Worm (Caenorhabditis elegans) whole organism, late embryonic: ENCODE data around the gene ZC190.7.

Experiments used
- ama-1 ChIP-seq: fragments of 150-350 bp; optimal IDR thresholded peaks from 2 replicates; lab custom pipeline; 2014
- ceh-19 ChIP-seq: fragments of 200-800 bp; sonication (Bioruptor generic); optimal IDR thresholded peaks from 2 replicates; lab custom pipeline; 2018; ENCODE audit warnings: mild to moderate bottlenecking, missing genetic modification characterization, missing compliant biosample characterization
- eyg-1 ChIP-seq: sonication (generic microtip); optimal IDR thresholded peaks from 2 replicates; lab custom pipeline; 2016; ENCODE audit warnings: missing genotype, missing genetic modification characterization, missing compliant biosample characterization
- fax-1 ChIP-seq: sonication (generic microtip); optimal IDR thresholded peaks from 2 replicates; lab custom pipeline; 2016; ENCODE audit warnings: missing genotype, missing genetic modification characterization, missing compliant biosample characterization
- hlh-6 ChIP-seq: sonication (generic microtip); optimal IDR thresholded peaks from 2 replicates; lab custom pipeline; 2016; ENCODE audit warnings: missing genotype, missing genetic modification characterization, missing compliant biosample characterization
- nhr-11 ChIP-seq: fragments of 150-350 bp; optimal IDR thresholded peaks from 2 replicates; lab custom pipeline; 2014; ENCODE audit warnings: missing biosample characterization, missing genetic modification characterization
- npax-4 ChIP-seq: sonication (generic microtip); optimal IDR thresholded peaks from 2 replicates; lab custom pipeline; 2016; ENCODE audit warnings: missing genetic modification characterization, missing compliant biosample characterization
- ref-2 ChIP-seq: sonication (generic microtip); optimal IDR thresholded peaks from 2 replicates; lab custom pipeline; 2016; ENCODE audit warnings: missing genetic modification characterization, missing compliant biosample characterization
- unc-86 ChIP-seq: sonication (generic microtip); optimal IDR thresholded peaks from 2 replicates; lab custom pipeline; 2016; ENCODE audit warnings: missing genetic modification characterization, missing compliant biosample characterization
- zip-5 ChIP-seq: sonication (generic microtip); optimal IDR thresholded peaks from 2 replicates; lab custom pipeline; 2016; ENCODE audit warnings: missing genetic modification characterization, missing compliant biosample characterization

- TF ChIP-seq eyg-1 (no peak), nhr-11 (tag; lab: Kevin White, UChicago) (no peak), unc-86 (tag; lab: Kevin White, UChicago) (no peak), ama-1 (lab: Kevin White, UChicago) (no peak), ceh-19 (GFP tag; lab: Kevin White, UChicago) (no peak), hlh-6 (tag; lab: Kevin White, UChicago) (no peak), fax-1 (tag; lab: Kevin White, UChicago) (no peak), zip-5 (no peak), npax-4 (tag; lab: Kevin White, UChicago) (no peak), ref-2 (tag; lab: Kevin White, UChicago) (no peak)
These were observed 23.6 kb downstream of the ZC190.7 start for ce11 chrV:8663023-8663422.
